Worm (Caenorhabditis elegans) whole organism, L4 larva: Measurements from ENCODE around the gene Y49F6B.8.

Experiments
- F37D6.2 ChIP-seq: sonication (generic microtip); optimal IDR thresholded peaks from 2 replicates; lab custom pipeline; 2016; ENCODE audit warnings: mild to moderate bottlenecking, missing genetic modification characterization, missing compliant biosample characterization
- F49E8.2 ChIP-seq: sonication (generic microtip); optimal IDR thresholded peaks from 2 replicates; lab custom pipeline; 2016; ENCODE audit warnings: missing compliant biosample characterization, mild to moderate bottlenecking, missing genetic modification characterization, borderline replicate concordance
- T26A8.4 ChIP-seq: fragments of 200-800 bp; sonication (Bioruptor generic); IDR thresholded peaks from 2 replicates; pipeline ENCODE4 v1.3.6; 2022; ENCODE audit warnings: missing genetic modification characterization, missing compliant biosample characterization
- Y48G9A.11 ChIP-seq: fragments of 200-800 bp; sonication (Bioruptor generic); IDR thresholded peaks from 2 replicates; pipeline ENCODE4 v1.3.6; 2022; ENCODE audit warnings: missing genetic modification reagents, missing genetic modification characterization, missing compliant biosample characterization
- Y75B8A.6 ChIP-seq: fragments of 200-800 bp; sonication (Bioruptor generic); IDR thresholded peaks from 2 replicates; pipeline ENCODE4 v1.3.6; 2022; ENCODE audit warnings: missing genetic modification reagents, missing genetic modification characterization, missing compliant biosample characterization
- ZK337.2 ChIP-seq: fragments of 200-800 bp; sonication (Bioruptor generic); IDR thresholded peaks from 2 replicates; pipeline ENCODE4 v1.3.6; 2022; ENCODE audit warnings: missing genetic modification reagents, missing genetic modification characterization, missing compliant biosample characterization
- ZK546.5 ChIP-seq, 2 experiments: sonication (generic microtip); optimal IDR thresholded peaks; 2 replicates each; lab custom pipeline; 2017; ENCODE audit warnings: missing biosample characterization in 2 of 2, missing genetic modification characterization in 2 of 2
- ama-1 ChIP-seq: fragments of 150-350 bp; optimal IDR thresholded peaks from 2 replicates; lab custom pipeline; 2014; ENCODE audit warnings: inconsistent platforms, mixed read lengths
- ceh-32 ChIP-seq: sonication (generic microtip); optimal IDR thresholded peaks from 2 replicates; lab custom pipeline; 2016; ENCODE audit warnings: mild to moderate bottlenecking, missing genetic modification characterization, missing compliant biosample characterization; ENCODE audit not compliant: poor library complexity
- cey-2 ChIP-seq: sonication (generic microtip); optimal IDR thresholded peaks from 3 replicates; lab custom pipeline; 2017; ENCODE audit warnings: missing genetic modification characterization, mild to moderate bottlenecking, missing compliant biosample characterization, antibody characterized with exemption, borderline replicate concordance; ENCODE audit not compliant: insufficient read depth
- daf-19 ChIP-seq: fragments of 200-800 bp; sonication (Bioruptor generic); conservative IDR thresholded peaks from 2 replicates; pipeline ENCODE4 v1.3.6; 2022; ENCODE audit warnings: missing genetic modification characterization, missing compliant biosample characterization
- dmd-6 ChIP-seq: fragments of 200-800 bp; sonication (Bioruptor generic); IDR thresholded peaks from 2 replicates; pipeline ENCODE4 v1.3.6; 2022; ENCODE audit warnings: missing genetic modification reagents, missing genetic modification characterization, missing compliant biosample characterization
- dmd-8 ChIP-seq: fragments of 200-800 bp; sonication (Bioruptor generic); IDR thresholded peaks from 2 replicates; pipeline ENCODE4 v1.3.6; 2022; ENCODE audit warnings: missing genetic modification characterization, missing compliant biosample characterization
- dmd-9 ChIP-seq: fragments of 200-800 bp; sonication (Bioruptor generic); IDR thresholded peaks from 2 replicates; pipeline ENCODE4 v1.3.6; 2022; ENCODE audit warnings: missing genetic modification reagents, missing genetic modification characterization, missing compliant biosample characterization
- dve-1 ChIP-seq: sonication (generic microtip); optimal IDR thresholded peaks from 2 replicates; lab custom pipeline; 2017; ENCODE audit warnings: antibody characterized with exemption, mild to moderate bottlenecking, missing genetic modification characterization, missing compliant biosample characterization; ENCODE audit not compliant: insufficient read depth
- egl-43 ChIP-seq: fragments of 200-800 bp; sonication (Bioruptor generic); IDR thresholded peaks from 2 replicates; pipeline ENCODE4 v1.3.6; 2022; ENCODE audit warnings: missing genetic modification reagents, missing genetic modification characterization, missing compliant biosample characterization
- fkh-10 ChIP-seq: fragments of 150-350 bp; optimal IDR thresholded peaks from 2 replicates; lab custom pipeline; 2014; ENCODE audit warnings: missing biosample characterization, missing genetic modification reagents, missing genetic modification characterization
- gei-8 ChIP-seq: fragments of 200-800 bp; sonication (Bioruptor generic); optimal IDR thresholded peaks from 2 replicates; lab custom pipeline; 2018; ENCODE audit warnings: mild to moderate bottlenecking, missing genetic modification characterization, missing compliant biosample characterization
- hif-1 ChIP-seq, 2 experiments: sonication (generic microtip); optimal IDR thresholded peaks; 2 replicates each; lab custom pipeline; 2016 to 2017; ENCODE audit warnings: missing compliant biosample characterization in 2 of 2, missing genetic modification characterization in 2 of 2, missing genetic modification reagents in 2 of 2, missing genotype in 2 of 2, mild to moderate bottlenecking in 1 of 2
- hlh-11 ChIP-seq: fragments of 200-800 bp; sonication (Bioruptor generic); optimal IDR thresholded peaks from 2 replicates; lab custom pipeline; 2018; ENCODE audit warnings: mild to moderate bottlenecking, missing genetic modification characterization, missing compliant biosample characterization
- jun-1 ChIP-seq: fragments of 150-350 bp; optimal IDR thresholded peaks from 2 replicates; lab custom pipeline; 2014; ENCODE audit warnings: missing biosample characterization, missing genetic modification reagents, missing genetic modification characterization
- lim-7 ChIP-seq: fragments of 200-800 bp; sonication (Bioruptor generic); IDR thresholded peaks from 2 replicates; pipeline ENCODE4 v1.3.6; 2022; ENCODE audit warnings: missing genetic modification characterization, missing compliant biosample characterization
- lin-1 ChIP-seq: fragments of 200-800 bp; sonication (Bioruptor generic); IDR thresholded peaks from 2 replicates; pipeline ENCODE4 v1.3.6; 2022; ENCODE audit warnings: missing genetic modification reagents, missing genetic modification characterization, missing compliant biosample characterization
- lsy-2 ChIP-seq, 2 experiments: fragments of 150-350 bp in 1 of 2; sonication (generic microtip) in 1 of 2; optimal IDR thresholded peaks; 2 replicates each; lab custom pipeline; 2014 to 2017; ENCODE audit warnings: missing biosample characterization in 2 of 2, missing genetic modification characterization in 2 of 2
- madf-9 ChIP-seq: fragments of 200-800 bp; sonication (Bioruptor generic); conservative IDR thresholded peaks from 2 replicates; pipeline ENCODE4 v1.3.6; 2022; ENCODE audit warnings: missing genetic modification reagents, missing genetic modification characterization, missing compliant biosample characterization
- mdl-1 ChIP-seq, 2 experiments: fragments of 150-350 bp in 1 of 2; sonication (generic microtip) in 1 of 2; optimal IDR thresholded peaks; 2 replicates each; lab custom pipeline; 2014 to 2017; ENCODE audit warnings: missing biosample characterization in 2 of 2, missing genetic modification characterization in 2 of 2
- mep-1 ChIP-seq: fragments of 150-350 bp; sonication (generic microtip); optimal IDR thresholded peaks from 3 replicates; lab custom pipeline; 2014; ENCODE audit warnings: missing biosample characterization, missing genetic modification characterization
- nhr-10 ChIP-seq: fragments of 150-350 bp; optimal IDR thresholded peaks from 2 replicates; lab custom pipeline; 2014; ENCODE audit warnings: missing biosample characterization, missing genetic modification characterization
- nhr-102 ChIP-seq: sonication (generic microtip); optimal IDR thresholded peaks from 2 replicates; lab custom pipeline; 2016; ENCODE audit warnings: mild to moderate bottlenecking, missing genetic modification characterization, moderate library complexity, missing compliant biosample characterization
- nhr-11 ChIP-seq: fragments of 150-350 bp; optimal IDR thresholded peaks from 2 replicates; lab custom pipeline; 2014; ENCODE audit warnings: missing biosample characterization, missing genetic modification characterization
- nhr-111 ChIP-seq: fragments of 200-800 bp; sonication (Bioruptor generic); optimal IDR thresholded peaks from 2 replicates; lab custom pipeline; 2018; ENCODE audit warnings: mild to moderate bottlenecking, missing genetic modification characterization, missing compliant biosample characterization
- nhr-6 ChIP-seq: fragments of 150-350 bp; optimal IDR thresholded peaks from 2 replicates; lab custom pipeline; 2014; ENCODE audit warnings: missing biosample characterization, missing genetic modification characterization
- pqm-1 ChIP-seq: sonication (generic microtip); optimal IDR thresholded peaks from 2 replicates; lab custom pipeline; 2017; ENCODE audit warnings: missing biosample characterization, missing genetic modification characterization
- skn-1 ChIP-seq: fragments of 150-350 bp; optimal IDR thresholded peaks from 2 replicates; lab custom pipeline; 2014; ENCODE audit warnings: missing biosample characterization, missing genetic modification characterization
- spr-1 ChIP-seq: sonication (generic microtip); optimal IDR thresholded peaks from 2 replicates; lab custom pipeline; 2016; ENCODE audit warnings: mild to moderate bottlenecking, missing genetic modification characterization, missing compliant biosample characterization
- spr-3 ChIP-seq: fragments of 200-800 bp; sonication (Bioruptor generic); optimal IDR thresholded peaks from 2 replicates; lab custom pipeline; 2018; ENCODE audit warnings: mild to moderate bottlenecking, missing genetic modification characterization, missing compliant biosample characterization
- tag-97 ChIP-seq: fragments of 200-800 bp; sonication (Bioruptor generic); IDR thresholded peaks from 2 replicates; pipeline ENCODE4 v1.3.6; 2022; ENCODE audit warnings: missing genetic modification characterization, missing compliant biosample characterization
- tra-1 ChIP-seq: fragments of 200-800 bp; sonication (Bioruptor generic); IDR thresholded peaks from 2 replicates; pipeline ENCODE4 v1.3.6; 2022; ENCODE audit warnings: missing genetic modification reagents, missing genetic modification characterization, missing compliant biosample characterization
- unc-130 ChIP-seq: sonication (generic microtip); optimal IDR thresholded peaks from 2 replicates; lab custom pipeline; 2016; ENCODE audit warnings: missing genetic modification reagents, missing genetic modification characterization, missing compliant biosample characterization
- zip-2 ChIP-seq: fragments of 150-350 bp; optimal IDR thresholded peaks from 2 replicates; lab custom pipeline; 2014; ENCODE audit warnings: missing biosample characterization, missing genetic modification characterization
- ztf-7 ChIP-seq: fragments of 150-350 bp; optimal IDR thresholded peaks from 2 replicates; lab custom pipeline; 2014; ENCODE audit warnings: missing biosample characterization, missing genetic modification characterization

Y49F6B.8 gene

ce11 chrII:3520988-3521850 is 39.7 kb upstream of the Y49F6B.8 start, which contains the start of gene W09G10.9 (continued):
- TF ChIP-seq spr-3 (peak; percentile 9), dmd-9 (GFP tag; lab: Robert Waterston, UW) (peak; percentile 88), Y75B8A.6 (GFP tag; lab: Robert Waterston, UW) (0 out of 2 replicates have a peak, but pooled peaks have one; percentile 48), ZK337.2 (GFP tag; lab: Robert Waterston, UW) (peak; percentile 74; the same call in 1 of the 2 replicates), nhr-102 (tag; lab: Kevin White, UChicago) (peak; percentile 46), cey-2 (tag; lab: Kevin White, UChicago) (no peak), T26A8.4 (peak; percentile 87), lin-1 (GFP tag; lab: Robert Waterston, UW) (peak; percentile 44), ztf-7 (no peak), pqm-1 (tag; lab: Kevin White, UChicago) (no peak), F37D6.2 (tag; lab: Kevin White, UChicago) (no peak), F49E8.2 (tag; lab: Kevin White, UChicago) (no peak), tra-1 (GFP tag; lab: Robert Waterston, UW) (0 out of 2 replicates have a peak, but pooled peaks have one; percentile 37), nhr-11 (tag; lab: Kevin White, UChicago) (peak; percentile 24), mdl-1 (tag; optimal IDR thresholded peaks at IDR 0.05; lab: Kevin White, UChicago) (peak in 1 of 2 experiments; percentile 28), egl-43 (GFP tag; lab: Robert Waterston, UW) (peak; percentile 89), nhr-111 (GFP tag; lab: Kevin White, UChicago) (peak; percentile 36), dmd-6 (GFP tag; lab: Robert Waterston, UW) (peak; percentile 82), hlh-11 (tag; lab: Kevin White, UChicago) (peak; percentile 44), dve-1 (tag; lab: Kevin White, UChicago) (peak; percentile 25), zip-2 (tag; lab: Kevin White, UChicago) (no peak), Y48G9A.11 (GFP tag; lab: Robert Waterston, UW) (peak; percentile 84), ceh-32 (no peak), unc-130 (GFP tag; lab: Kevin White, UChicago) (peak; percentile 32), spr-1 (peak; percentile 20), hif-1 (tag; optimal IDR thresholded peaks at IDR 0.05; lab: Kevin White, UChicago) (peak in 1 of 2 experiments; percentile 25), gei-8 (no peak), jun-1 (tag; lab: Kevin White, UChicago) (peak; percentile 30), ZK546.5 (tag; optimal IDR thresholded peaks at IDR 0.05; lab: Kevin White, UChicago) (no peak), ama-1 (no peak), tag-97 (GFP tag; lab: Robert Waterston, UW) (0 out of 2 replicates have a peak, but pooled peaks have one; percentile 77), lsy-2 (tag; optimal IDR thresholded peaks at IDR 0.05; lab: Kevin White, UChicago) (peak; percentile 51 to 74), nhr-10 (tag; lab: Kevin White, UChicago) (no peak), skn-1 (tag; lab: Kevin White, UChicago) (no peak), nhr-6 (tag; lab: Kevin White, UChicago) (no peak), dmd-8 (GFP tag; lab: Robert Waterston, UW) (peak; percentile 87), lim-7 (peak; percentile 86), daf-19 (peak; percentile 84), mep-1 (peak; percentile 71), fkh-10 (GFP tag; lab: Kevin White, UChicago) (no peak), madf-9 (GFP tag; lab: Robert Waterston, UW) (peak; percentile 90)
